Fruit fly (Drosophila melanogaster) whole organism, embryonic: ENCODE results near the gene ZIPIC.

ENCODE experiments used
- BtbVII ChIP-seq: fragments of 200-800 bp; sonication (Bioruptor generic); optimal IDR thresholded peaks from 3 replicates; lab custom pipeline; 2017; ENCODE audit warnings: missing biosample characterization, mild to moderate bottlenecking, missing genetic modification characterization
- CG12219 ChIP-seq: fragments of 200-800 bp; sonication (Bioruptor generic); optimal IDR thresholded peaks from 3 replicates; lab custom pipeline; 2018; ENCODE audit warnings: missing biosample characterization, mild to moderate bottlenecking, missing genetic modification characterization
- CG12299 ChIP-seq: fragments of 200-800 bp; sonication (Bioruptor generic); optimal IDR thresholded peaks from 2 replicates; lab custom pipeline; 2018; ENCODE audit warnings: missing biosample characterization, mild to moderate bottlenecking, missing genetic modification characterization
- CG16815 ChIP-seq: fragments of 200-800 bp; sonication (Bioruptor generic); optimal IDR thresholded peaks from 3 replicates; lab custom pipeline; 2017; ENCODE audit warnings: missing biosample characterization, mild to moderate bottlenecking, missing genetic modification characterization
- CG17802 ChIP-seq: fragments of 200-800 bp; sonication (Bioruptor generic); optimal IDR thresholded peaks from 2 replicates; lab custom pipeline; 2018; ENCODE audit warnings: missing biosample characterization, mild to moderate bottlenecking, missing genetic modification characterization, moderate library complexity
- CG18476 ChIP-seq: fragments of 200-800 bp; sonication (Bioruptor generic); optimal IDR thresholded peaks from 2 replicates; lab custom pipeline; 2016; ENCODE audit warnings: missing biosample characterization, mild to moderate bottlenecking, missing genetic modification characterization
- CG2678 ChIP-seq: fragments of 200-800 bp; sonication (Bioruptor generic); optimal IDR thresholded peaks from 3 replicates; lab custom pipeline; 2019; ENCODE audit warnings: missing biosample characterization, mild to moderate bottlenecking, missing genetic modification characterization, moderate library complexity
- CG30403 ChIP-seq: fragments of 200-800 bp; sonication (Bioruptor generic); optimal IDR thresholded peaks from 3 replicates; lab custom pipeline; 2016; ENCODE audit warnings: missing biosample characterization, missing genetic modification characterization
- CG3065 ChIP-seq: fragments of 200-800 bp; sonication (Bioruptor generic); optimal IDR thresholded peaks from 2 replicates; lab custom pipeline; 2016; ENCODE audit warnings: missing biosample characterization, missing genetic modification characterization
- CG3281 ChIP-seq: fragments of 200-800 bp; sonication (Bioruptor generic); optimal IDR thresholded peaks from 3 replicates; lab custom pipeline; 2017; ENCODE audit warnings: missing biosample characterization, mild to moderate bottlenecking, missing genetic modification characterization
- CG3995 ChIP-seq: fragments of 200-800 bp; sonication (Bioruptor generic); optimal IDR thresholded peaks from 3 replicates; lab custom pipeline; 2016; ENCODE audit warnings: missing biosample characterization, missing genetic modification characterization
- CG4328 ChIP-seq: fragments of 200-800 bp; sonication (Bioruptor generic); optimal IDR thresholded peaks from 3 replicates; lab custom pipeline; 2017; ENCODE audit warnings: missing biosample characterization, missing genetic modification reagents, missing genetic modification characterization
- CG6272 ChIP-seq: fragments of 200-800 bp; sonication (Bioruptor generic); IDR thresholded peaks from 2 replicates; pipeline ENCODE4 v1.3.6; 2022; ENCODE audit warnings: missing biosample characterization, missing genetic modification characterization
- CG8089 ChIP-seq: fragments of 200-800 bp; sonication (Bioruptor generic); optimal IDR thresholded peaks from 3 replicates; lab custom pipeline; 2016; ENCODE audit warnings: missing biosample characterization, missing genetic modification characterization
- Camta ChIP-seq: fragments of 200-800 bp; sonication (Bioruptor generic); optimal IDR thresholded peaks from 2 replicates; lab custom pipeline; 2016; ENCODE audit warnings: missing biosample characterization, missing genetic modification characterization
- Deaf1 ChIP-seq: fragments of 200-800 bp; optimal IDR thresholded peaks from 3 replicates; lab custom pipeline; 2019; ENCODE audit warnings: missing biosample characterization, mild to moderate bottlenecking, missing genetic modification characterization, moderate library complexity
- Dek ChIP-seq: fragments of 200-800 bp; sonication (Bioruptor generic); optimal IDR thresholded peaks from 3 replicates; lab custom pipeline; 2019; ENCODE audit warnings: missing biosample characterization, mild to moderate bottlenecking, missing genetic modification characterization, moderate library complexity
- Dfd ChIP-seq, 2 experiments: fragments of >200 bp; optimal IDR thresholded peaks; 2 replicates each; lab custom pipeline; 2017; ENCODE audit warnings: missing biosample characterization in 2 of 2, missing genetic modification characterization in 2 of 2
- Doc3 ChIP-seq: fragments of 200-800 bp; sonication (Bioruptor generic); IDR thresholded peaks from 3 replicates; pipeline ENCODE4 v1.3.6; 2022; ENCODE audit warnings: missing biosample characterization, missing genetic modification characterization; ENCODE audit not compliant: partially characterized antibody
- Lim3 ChIP-seq: fragments of 200-800 bp; sonication (Bioruptor generic); IDR thresholded peaks from 2 replicates; pipeline ENCODE4 v1.3.6; 2022; ENCODE audit warnings: missing biosample characterization, missing genetic modification characterization
- Mes4 ChIP-seq: fragments of 200-800 bp; sonication (Bioruptor generic); optimal IDR thresholded peaks from 2 replicates; lab custom pipeline; 2016; ENCODE audit warnings: missing biosample characterization, missing genetic modification characterization
- NC2β ChIP-seq: fragments of 200-800 bp; sonication (Bioruptor generic); optimal IDR thresholded peaks from 2 replicates; lab custom pipeline; 2016; ENCODE audit warnings: missing biosample characterization, missing genetic modification characterization
- Nf-YA ChIP-seq: fragments of 200-800 bp; sonication (Bioruptor generic); IDR thresholded peaks from 2 replicates; pipeline ENCODE4 v1.3.6; 2022; ENCODE audit warnings: missing biosample characterization, missing genetic modification characterization
- NfI ChIP-seq: fragments of 200-800 bp; sonication (Bioruptor generic); optimal IDR thresholded peaks from 3 replicates; lab custom pipeline; 2018; ENCODE audit warnings: missing biosample characterization, mild to moderate bottlenecking, missing genetic modification characterization, moderate library complexity
- Rfx ChIP-seq: fragments of 200-800 bp; sonication (Bioruptor generic); IDR thresholded peaks from 2 replicates; pipeline ENCODE4 v1.3.6; 2022; ENCODE audit warnings: missing biosample characterization, missing genetic modification characterization
- Six4 ChIP-seq: fragments of 200-800 bp; sonication (Bioruptor generic); optimal IDR thresholded peaks from 2 replicates; lab custom pipeline; 2016; ENCODE audit warnings: missing biosample characterization, missing genetic modification characterization
- Stat92E ChIP-seq, 3 experiments: fragments of >200 bp in 2 of 3; fragments of 200-800 bp in 1 of 3; sonication (Bioruptor generic) in 1 of 3; optimal IDR thresholded peaks; 2 replicates each; lab custom pipeline; 2017 to 2019; ENCODE audit warnings: missing biosample characterization in 3 of 3, missing genetic modification characterization in 3 of 3, mild to moderate bottlenecking in 1 of 3, moderate library complexity in 1 of 3
- TFAM ChIP-seq: fragments of 200-800 bp; sonication (Bioruptor generic); optimal IDR thresholded peaks from 2 replicates; lab custom pipeline; 2017; ENCODE audit warnings: missing biosample characterization, missing genetic modification characterization, inconsistent platforms
- Xrp1 ChIP-seq: fragments of 200-800 bp; sonication (Bioruptor generic); IDR thresholded peaks from 2 replicates; pipeline ENCODE4 v1.3.6; 2022; ENCODE audit warnings: missing biosample characterization, missing genetic modification characterization
- YL-1 ChIP-seq: fragments of 200-800 bp; sonication (Bioruptor generic); optimal IDR thresholded peaks from 3 replicates; lab custom pipeline; 2017; ENCODE audit warnings: missing biosample characterization, mild to moderate bottlenecking, missing genetic modification characterization
- abd-A ChIP-seq: fragments of 200-800 bp; sonication (Bioruptor generic); optimal IDR thresholded peaks from 3 replicates; lab custom pipeline; 2019; ENCODE audit warnings: missing biosample characterization, mild to moderate bottlenecking, missing genetic modification characterization, moderate library complexity
- az2 ChIP-seq: fragments of 200-800 bp; sonication (Bioruptor generic); optimal IDR thresholded peaks from 3 replicates; lab custom pipeline; 2016; ENCODE audit warnings: missing biosample characterization, missing genetic modification characterization
- esg ChIP-seq: fragments of 200-800 bp; sonication (Bioruptor generic); conservative IDR thresholded peaks from 2 replicates; pipeline ENCODE4 v1.3.6; 2022; ENCODE audit warnings: missing biosample characterization, missing genetic modification characterization
- fd3F ChIP-seq: fragments of 200-800 bp; sonication (Bioruptor generic); optimal IDR thresholded peaks from 2 replicates; lab custom pipeline; 2018; ENCODE audit warnings: missing biosample characterization, mild to moderate bottlenecking, missing genetic modification characterization, moderate library complexity
- fu2 ChIP-seq: fragments of 200-800 bp; sonication (Bioruptor generic); optimal IDR thresholded peaks from 2 replicates; lab custom pipeline; 2016; ENCODE audit warnings: missing biosample characterization, missing genetic modification characterization
- gce ChIP-seq: fragments of 200-800 bp; sonication (Bioruptor generic); IDR thresholded peaks from 3 replicates; pipeline ENCODE4 v1.3.6; 2022; ENCODE audit warnings: missing biosample characterization, missing genetic modification characterization
- gcm ChIP-seq: fragments of 200-800 bp; sonication (Bioruptor generic); optimal IDR thresholded peaks from 2 replicates; lab custom pipeline; 2019; ENCODE audit warnings: missing biosample characterization, mild to moderate bottlenecking, missing genetic modification characterization, moderate library complexity
- gem ChIP-seq: fragments of 200-800 bp; sonication (Bioruptor generic); optimal IDR thresholded peaks from 2 replicates; lab custom pipeline; 2019; ENCODE audit warnings: missing biosample characterization, mild to moderate bottlenecking, missing genetic modification characterization, moderate library complexity
- gt ChIP-seq: fragments of 200-800 bp; sonication (Bioruptor generic); IDR thresholded peaks from 2 replicates; pipeline ENCODE4 v1.3.6; 2022; ENCODE audit warnings: missing biosample characterization, missing genetic modification characterization
- hkb ChIP-seq, 2 experiments: fragments of 200-800 bp in 1 of 2; fragments of >200 bp in 1 of 2; sonication (Bioruptor generic) in 1 of 2; IDR thresholded peaks in 1 of 2; optimal IDR thresholded peaks in 1 of 2; 2 replicates each; pipeline versions ENCODE4 v1.3.6 to Lab custom; 2017 to 2022; ENCODE audit warnings: missing biosample characterization in 1 of 2, missing genetic modification characterization in 1 of 2
- jumu ChIP-seq: fragments of 200-800 bp; sonication (Bioruptor generic); optimal IDR thresholded peaks from 3 replicates; lab custom pipeline; 2016; ENCODE audit warnings: missing biosample characterization, missing genetic modification characterization
- lab ChIP-seq: fragments of 200-800 bp; sonication (Bioruptor generic); optimal IDR thresholded peaks from 3 replicates; lab custom pipeline; 2017; ENCODE audit warnings: missing biosample characterization, missing genetic modification characterization, mild to moderate bottlenecking, moderate library complexity, missing genetic modification reagents
- lov ChIP-seq, 2 experiments: fragments of 200-800 bp in 1 of 2; fragments of >200 bp in 1 of 2; sonication (Bioruptor generic) in 1 of 2; IDR thresholded peaks in 1 of 2; optimal IDR thresholded peaks in 1 of 2; 2 replicates in 1 of 2; 3 replicates in 1 of 2; pipeline versions ENCODE4 v1.3.6 to Lab custom; 2017 to 2022; ENCODE audit warnings: missing biosample characterization in 1 of 2, missing genetic modification characterization in 1 of 2
- mirr ChIP-seq: fragments of 200-800 bp; sonication (Bioruptor generic); optimal IDR thresholded peaks from 3 replicates; lab custom pipeline; 2018; ENCODE audit warnings: missing biosample characterization, mild to moderate bottlenecking, missing genetic modification characterization
- phol ChIP-seq: fragments of 200-800 bp; sonication (Bioruptor generic); optimal IDR thresholded peaks from 3 replicates; lab custom pipeline; 2018; ENCODE audit warnings: missing biosample characterization, mild to moderate bottlenecking, missing genetic modification characterization, moderate library complexity
- ro ChIP-seq: fragments of 200-800 bp; sonication (Bioruptor generic); IDR thresholded peaks from 2 replicates; pipeline ENCODE4 v1.3.6; 2022; ENCODE audit warnings: missing biosample characterization, missing genetic modification characterization
- sens ChIP-seq: fragments of 200-800 bp; sonication (Bioruptor generic); peaks from one replicate; lab custom pipeline; 2016; ENCODE audit warnings: missing biosample characterization, missing genetic modification characterization
- sim ChIP-seq: fragments of 200-800 bp; sonication (Bioruptor generic); IDR thresholded peaks from 2 replicates; pipeline ENCODE4 v1.3.6; 2022; ENCODE audit warnings: missing biosample characterization, missing genetic modification characterization
- so ChIP-seq: fragments of 200-800 bp; sonication (Bioruptor generic); IDR thresholded peaks from 3 replicates; pipeline ENCODE4 v1.3.6; 2022; ENCODE audit warnings: missing biosample characterization, missing genetic modification characterization
- sug ChIP-seq: fragments of 200-800 bp; optimal IDR thresholded peaks from 2 replicates; lab custom pipeline; 2019; ENCODE audit warnings: missing biosample characterization, mild to moderate bottlenecking, missing genetic modification characterization, moderate library complexity
- usp ChIP-seq: fragments of >200 bp; optimal IDR thresholded peaks from 2 replicates; lab custom pipeline; 2017; ENCODE audit warnings: missing biosample characterization, missing genetic modification characterization
- vvl ChIP-seq: fragments of 200-800 bp; sonication (Bioruptor generic); IDR thresholded peaks from 2 replicates; pipeline ENCODE4 v1.3.6; 2022; ENCODE audit warnings: missing biosample characterization, missing genetic modification characterization

ZIPIC gene

dm6 chr3R:30063704-30064103 is 27.0 kb upstream of the ZIPIC start (continued):
- TF ChIP-seq lab (GFP tag; lab: Kevin White, UChicago) (peak; percentile 33), CG17802 (no peak), BtbVII (GFP tag; lab: Kevin White, UChicago) (no peak), abd-A (tag; lab: Kevin White, UChicago) (no peak), CG30403 (GFP tag; lab: Kevin White, UChicago) (no peak), CG2678 (tag; lab: Kevin White, UChicago) (no peak), esg (no peak), CG18476 (GFP tag; lab: Kevin White, UChicago) (no peak), so (no peak), Deaf1 (tag; lab: Kevin White, UChicago) (no peak), usp (no peak), CG12299 (no peak), gce (GFP tag; lab: Robert Waterston, UW) (no peak), sens (GFP tag; lab: Kevin White, UChicago) (peak; percentile 68), Mes4 (GFP tag; lab: Kevin White, UChicago) (no peak), Camta (GFP tag; lab: Kevin White, UChicago) (no peak), NfI (GFP tag; lab: Kevin White, UChicago) (no peak), az2 (GFP tag; lab: Kevin White, UChicago) (no peak), CG3995 (GFP tag; lab: Kevin White, UChicago) (no peak), CG8089 (GFP tag; lab: Kevin White, UChicago) (no peak), CG3065 (GFP tag; lab: Kevin White, UChicago) (no peak), YL-1 (GFP tag; lab: Kevin White, UChicago) (no peak), gt (GFP tag; lab: Robert Waterston, UW) (no peak), TFAM (GFP tag; lab: Kevin White, UChicago) (no peak), ro (GFP tag; lab: Robert Waterston, UW) (no peak), Lim3 (GFP tag; lab: Robert Waterston, UW) (no peak), Dfd (GFP tag; optimal IDR thresholded peaks at IDR 0.05; lab: Kevin White, UChicago) (no peak), sim (GFP tag; lab: Robert Waterston, UW) (no peak), NC2β (GFP tag; lab: Kevin White, UChicago) (no peak), jumu (GFP tag; lab: Kevin White, UChicago) (no peak), phol (tag; lab: Kevin White, UChicago) (no peak), Rfx (no peak), mirr (peak; percentile 39), Xrp1 (no peak), CG4328 (GFP tag; lab: Kevin White, UChicago) (no peak), CG16815 (GFP tag; lab: Kevin White, UChicago) (no peak), Doc3 (no peak), Nf-YA (no peak), sug (tag; lab: Kevin White, UChicago) (peak; percentile 78), vvl (GFP tag; lab: Robert Waterston, UW) (no peak), CG12219 (no peak), gem (tag; lab: Kevin White, UChicago) (no peak), Stat92E (GFP tag; optimal IDR thresholded peaks at IDR 0.05; lab: Kevin White, UChicago) (no peak), lov (optimal IDR thresholded peaks at IDR 0.05; lab: Kevin White, UChicago) (no peak), lov (GFP tag; IDR thresholded peaks at IDR 0.05; lab: Robert Waterston, UW) (no peak), fd3F (GFP tag; lab: Kevin White, UChicago) (no peak), Dek (tag; lab: Kevin White, UChicago) (no peak), fu2 (GFP tag; lab: Kevin White, UChicago) (no peak), hkb (optimal IDR thresholded peaks at IDR 0.05; lab: Kevin White, UChicago) (no peak), hkb (GFP tag; IDR thresholded peaks at IDR 0.05; lab: Robert Waterston, UW) (no peak), gcm (GFP tag; lab: Kevin White, UChicago) (no peak), Six4 (GFP tag; lab: Kevin White, UChicago) (no peak), CG3281 (no peak), CG6272 (GFP tag; lab: Robert Waterston, UW) (no peak)
